ENCODE assay signal across 1 fruit fly cellular context in genomic region chr3L:3868014-3868413, dm6.
TF ChIP-seq lines count a peak whose summit lies in the region.

No protein-coding gene starts in this region.

TF ChIP-seq in whole organism, embryonic, 481 proteins besides CTCF, POLR2A, EP300 and RAD21 (continued from another document):
- TF ChIP-seq ato (GFP tag; IDR thresholded peaks at IDR 0.05; lab: Robert Waterston, UW; ENCODE audit: partially characterized antibody) (no peak), CG12219 (GFP tag; optimal IDR thresholded peaks at IDR 0.05; lab: Kevin White, UChicago) (no peak), bcd (GFP tag; optimal IDR thresholded peaks at IDR 0.05; lab: Kevin White, UChicago) (no peak), lilli (GFP tag; optimal IDR thresholded peaks at IDR 0.05; lab: Kevin White, UChicago) (no peak), Hsf (GFP tag; optimal IDR thresholded peaks at IDR 0.05; lab: Kevin White, UChicago) (peak; percentile 23), CG14441 (GFP tag; IDR thresholded peaks at IDR 0.05; lab: Robert Waterston, UW) (no peak), CG30403 (GFP tag; optimal IDR thresholded peaks at IDR 0.05; lab: Kevin White, UChicago) (peak; percentile 2), dmrt99B (tag; optimal IDR thresholded peaks at IDR 0.05; lab: Kevin White, UChicago) (no peak), CG6813 (GFP tag; optimal IDR thresholded peaks at IDR 0.05; lab: Kevin White, UChicago) (no peak), sim (GFP tag; IDR thresholded peaks at IDR 0.05; lab: Robert Waterston, UW) (0 out of 2 replicates have a peak, but pooled peaks have one; percentile 28), wor (GFP tag; IDR thresholded peaks at IDR 0.05; lab: Robert Waterston, UW) (no peak), Bteb2 (GFP tag; optimal IDR thresholded peaks at IDR 0.05; lab: Kevin White, UChicago) (no peak), CG11398 (GFP tag; optimal IDR thresholded peaks at IDR 0.05; lab: Kevin White, UChicago) (no peak), Meics (GFP tag; optimal IDR thresholded peaks at IDR 0.05; lab: Kevin White, UChicago) (no peak), CG8944 (GFP tag; optimal IDR thresholded peaks at IDR 0.05; lab: Kevin White, UChicago) (no peak), CG4328 (GFP tag; optimal IDR thresholded peaks at IDR 0.05; lab: Kevin White, UChicago) (no peak), CG3847 (GFP tag; IDR thresholded peaks at IDR 0.05; lab: Robert Waterston, UW) (no peak), odd (GFP tag; optimal IDR thresholded peaks at IDR 0.05; lab: Kevin White, UChicago) (no peak), Ada2b (GFP tag; IDR thresholded peaks at IDR 0.05; lab: Robert Waterston, UW) (no peak), CrebB (tag; optimal IDR thresholded peaks at IDR 0.05; lab: Kevin White, UChicago) (no peak), Awh (GFP tag; IDR thresholded peaks at IDR 0.05; lab: Robert Waterston, UW) (0 out of 2 replicates have a peak, but pooled peaks have one; percentile 40), CG8281 (tag; optimal IDR thresholded peaks at IDR 0.05; lab: Kevin White, UChicago) (no peak), eve (GFP tag; optimal IDR thresholded peaks at IDR 0.05; lab: Kevin White, UChicago) (no peak), cad (GFP tag; optimal IDR thresholded peaks at IDR 0.05; lab: Kevin White, UChicago) (no peak), CG4424 (GFP tag; optimal IDR thresholded peaks at IDR 0.05; lab: Kevin White, UChicago) (no peak), emc (GFP tag; optimal IDR thresholded peaks at IDR 0.05; lab: Kevin White, UChicago) (no peak), Hr39 (optimal IDR thresholded peaks at IDR 0.05; lab: Kevin White, UChicago) (no peak), Oaz (GFP tag; IDR thresholded peaks at IDR 0.05; lab: Robert Waterston, UW) (no peak), E2f1 (GFP tag; IDR thresholded peaks at IDR 0.05; lab: Robert Waterston, UW) (no peak), run (tag; optimal IDR thresholded peaks at IDR 0.05; lab: Kevin White, UChicago) (no peak), btn (GFP tag; optimal IDR thresholded peaks at IDR 0.05; lab: Kevin White, UChicago) (no peak), zf30C (GFP tag; optimal IDR thresholded peaks at IDR 0.05; lab: Kevin White, UChicago) (no peak), gt (GFP tag; IDR thresholded peaks at IDR 0.05; lab: Robert Waterston, UW) (no peak), Med (GFP tag; lab: Kevin White, UChicago) (peak; percentile 63), CG11085 (GFP tag; IDR thresholded peaks at IDR 0.05; lab: Robert Waterston, UW) (no peak), Nf-YA (GFP tag; IDR thresholded peaks at IDR 0.05; lab: Robert Waterston, UW) (no peak), CG1602 (GFP tag; optimal IDR thresholded peaks at IDR 0.05; lab: Kevin White, UChicago) (peak; percentile 20), HmgZ (tag; optimal IDR thresholded peaks at IDR 0.05; lab: Kevin White, UChicago) (no peak), ara (GFP tag; IDR thresholded peaks at IDR 0.05; lab: Robert Waterston, UW) (peak; percentile 54), B-H1 (GFP tag; IDR thresholded peaks at IDR 0.05; lab: Robert Waterston, UW) (no peak), CG4820 (GFP tag; optimal IDR thresholded peaks at IDR 0.05; lab: Kevin White, UChicago) (peak; percentile 9)
